Worm (Caenorhabditis elegans) whole organism, midembryonic: ENCODE results near the gene irg-1.

Experiments used
- T22C8.4 ChIP-seq: fragments of 200-800 bp; sonication (Bioruptor generic); IDR thresholded peaks from 2 replicates; pipeline ENCODE4 v1.3.6; 2022; ENCODE audit warnings: missing genetic modification characterization, missing compliant biosample characterization
- cog-1 ChIP-seq: sonication (generic microtip); optimal IDR thresholded peaks from 2 replicates; lab custom pipeline; 2016; ENCODE audit warnings: missing genetic modification characterization, missing compliant biosample characterization
- flt-1 ChIP-seq: fragments of 200-800 bp; sonication (Bioruptor generic); IDR thresholded peaks from 2 replicates; pipeline ENCODE4 v1.3.6; 2022; ENCODE audit warnings: missing genetic modification characterization, missing compliant biosample characterization
- klf-2 ChIP-seq: fragments of 200-800 bp; sonication (Bioruptor generic); conservative IDR thresholded peaks from 2 replicates; pipeline ENCODE4 v1.3.6; 2022; ENCODE audit warnings: missing genetic modification reagents, missing genetic modification characterization, missing compliant biosample characterization
- med-1 ChIP-seq: sonication (generic microtip); optimal IDR thresholded peaks from 2 replicates; lab custom pipeline; 2017; ENCODE audit warnings: missing genetic modification characterization, mild to moderate bottlenecking, missing compliant biosample characterization, antibody characterized with exemption, missing genetic modification reagents; ENCODE audit not compliant: insufficient read depth
- ref-1 ChIP-seq: fragments of 200-800 bp; sonication (Bioruptor generic); conservative IDR thresholded peaks from 2 replicates; pipeline ENCODE4 v1.3.6; 2022; ENCODE audit warnings: missing genetic modification reagents, missing genetic modification characterization, missing compliant biosample characterization
- tab-1 ChIP-seq: fragments of 200-800 bp; sonication (Bioruptor generic); IDR thresholded peaks from 2 replicates; pipeline ENCODE4 v1.3.6; 2022; ENCODE audit warnings: missing genetic modification characterization, missing compliant biosample characterization
- ztf-23 ChIP-seq: fragments of 200-800 bp; sonication (Bioruptor generic); IDR thresholded peaks from 2 replicates; pipeline ENCODE4 v1.3.6; 2022; ENCODE audit warnings: missing genetic modification reagents, missing genetic modification characterization, missing compliant biosample characterization
- ztf-29 ChIP-seq: fragments of 200-800 bp; sonication (Bioruptor generic); IDR thresholded peaks from 2 replicates; pipeline ENCODE4 v1.3.6; 2022; ENCODE audit warnings: missing genetic modification reagents, missing genetic modification characterization, missing compliant biosample characterization

DNA sequence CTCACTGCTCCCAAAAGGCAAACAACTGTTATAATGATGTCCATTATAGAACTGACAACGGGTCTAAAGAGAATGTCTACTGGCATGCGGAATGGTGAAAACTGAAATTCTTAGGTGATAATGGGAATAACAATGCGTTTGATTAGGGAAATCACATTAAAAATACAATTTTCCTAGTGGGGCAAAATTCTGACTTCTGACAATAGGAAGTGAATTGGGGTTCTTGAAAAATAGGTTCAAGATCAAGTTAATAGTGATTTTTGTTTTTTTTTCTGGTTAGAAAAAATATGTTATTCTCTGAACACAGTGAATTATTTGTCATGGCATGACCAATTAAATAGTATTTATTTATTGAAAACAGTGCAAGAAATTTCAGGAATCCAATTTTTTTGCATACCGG, 36.5 kb upstream of the irg-1 start, which contains the start of gene srbc-32:
- TF ChIP-seq ztf-29 (GFP tag; lab: Robert Waterston, UW) (no peak), ztf-23 (no peak), T22C8.4 (no peak), cog-1 (tag; lab: Kevin White, UChicago) (no peak), flt-1 (GFP tag; lab: Robert Waterston, UW) (no peak), klf-2 (no peak), ref-1 (GFP tag; lab: Robert Waterston, UW) (no peak), med-1 (no peak), tab-1 (GFP tag; lab: Robert Waterston, UW) (no peak)
